Worm (Caenorhabditis elegans): Measurements from ENCODE around the gene spp-20.

- TF ChIP-seq lin-15B (tag; optimal IDR thresholded peaks at IDR 0.05), result no peak
- TF ChIP-seq nhr-12 (tag; optimal IDR thresholded peaks at IDR 0.05), result no peak
- TF ChIP-seq elt-3 (tag; optimal IDR thresholded peaks at IDR 0.05), result no peak
- TF ChIP-seq ceh-82 (tag; optimal IDR thresholded peaks at IDR 0.05), result peak in 1 of 3 experiments; percentile 19
- TF ChIP-seq lin-14 (GFP tag; optimal IDR thresholded peaks at IDR 0.05), result peak; percentile 71
- no peak for TF ChIP-seq skn-1 (tag; optimal IDR thresholded peaks at IDR 0.05)
- no peak for TF ChIP-seq fkh-10 (GFP tag; optimal IDR thresholded peaks at IDR 0.05)
- no peak for TF ChIP-seq unc-62 (GFP tag; optimal IDR thresholded peaks at IDR 0.05)
- TF ChIP-seq ets-5 (GFP tag; IDR thresholded peaks at IDR 0.05), result no peak
- no peak for TF ChIP-seq lin-13 (GFP tag; optimal IDR thresholded peaks at IDR 0.05)
- TF ChIP-seq sox-4 (tag; optimal IDR thresholded peaks at IDR 0.05), result no peak
- TF ChIP-seq snpc-4 (tag; optimal IDR thresholded peaks at IDR 0.05), result no peak
Observed at ce11 chrV:6538323-6538722, 19.7 kb downstream of the spp-20 start.

All from whole organism, L1 larva.